Worm (Caenorhabditis elegans): ENCODE measurements around the gene puf-6.

puf-6 gene

DNA sequence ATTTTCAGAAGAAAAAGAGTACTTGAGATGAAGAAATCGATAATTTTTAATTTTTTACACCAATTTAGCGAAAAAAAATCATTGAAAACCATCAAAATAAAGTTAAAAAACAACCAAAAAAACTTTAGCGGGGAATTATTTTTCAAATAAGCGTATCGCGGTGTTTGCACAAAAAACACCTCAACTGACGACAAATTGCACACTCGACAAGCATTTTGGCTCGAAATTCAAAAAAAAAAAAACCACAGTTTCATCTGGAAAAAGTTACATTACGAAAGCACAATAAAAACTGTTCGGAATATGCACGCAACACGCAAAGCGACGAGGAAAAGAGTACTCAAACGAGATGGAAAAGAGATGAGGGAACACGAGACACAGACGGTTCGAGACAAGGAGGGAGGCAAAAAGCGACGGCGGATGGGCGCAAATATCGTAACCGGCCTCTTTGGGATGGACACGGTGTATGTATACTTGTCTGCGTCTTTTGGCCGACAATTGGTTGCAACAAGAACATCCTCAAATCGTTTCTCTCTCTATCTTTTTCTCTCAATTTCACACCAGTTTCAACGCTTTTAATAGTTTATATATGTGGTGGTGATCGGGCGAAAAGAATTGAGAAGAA lies 12.6 kb downstream of the puf-6 start (continued):
- peak in 1 of 2 experiments; percentile 60 for TF ChIP-seq mdl-1 (tag; optimal IDR thresholded peaks at IDR 0.05)
- no peak for TF ChIP-seq C34B4.2 (tag; optimal IDR thresholded peaks at IDR 0.05)
- TF ChIP-seq sptf-1 (tag; optimal IDR thresholded peaks at IDR 0.05) = no peak

ce11 chrII:13030051-13030437 lies 13.2 kb downstream of the puf-6 start:
- TF ChIP-seq lin-14 (GFP tag; optimal IDR thresholded peaks at IDR 0.05) = peak; percentile 13
- TF ChIP-seq unc-62 (GFP tag; optimal IDR thresholded peaks at IDR 0.05) = no peak
- TF ChIP-seq isw-1 (GFP tag; IDR thresholded peaks at IDR 0.05) = no peak

ce11 chrII:13029290-13030050 lies 13.8 kb downstream of the puf-6 start:
- TF ChIP-seq elt-3 (tag; optimal IDR thresholded peaks at IDR 0.05) (peak in 1 of 6 experiments; percentile 44), fkh-10 (GFP tag; optimal IDR thresholded peaks at IDR 0.05) (no peak), hpl-2 (GFP tag; optimal IDR thresholded peaks at IDR 0.05) (no peak), rnt-1 (tag; optimal IDR thresholded peaks at IDR 0.05) (peak; percentile 18), nhr-20 (tag; optimal IDR thresholded peaks at IDR 0.05) (no peak), nhr-11 (tag; optimal IDR thresholded peaks at IDR 0.05) (no peak), nhr-28 (tag; optimal IDR thresholded peaks at IDR 0.05) (no peak), ztf-11 (tag; optimal IDR thresholded peaks at IDR 0.05) (no peak), pag-3 (tag; optimal IDR thresholded peaks at IDR 0.05; ENCODE audit: borderline replicate concordance, insufficient read depth) (no peak), mab-9 (GFP tag; IDR thresholded peaks at IDR 0.05) (no peak), zag-1 (tag; optimal IDR thresholded peaks at IDR 0.05) (no peak), snu-23 (GFP tag; optimal IDR thresholded peaks at IDR 0.05) (no peak), snpc-4 (tag; optimal IDR thresholded peaks at IDR 0.05) (no peak), hlh-4 (tag; optimal IDR thresholded peaks at IDR 0.05) (no peak), lsy-2 (tag; optimal IDR thresholded peaks at IDR 0.05) (no peak), dsc-1 (tag; optimal IDR thresholded peaks at IDR 0.05) (no peak), nhr-76 (tag; optimal IDR thresholded peaks at IDR 0.05) (no peak), nhr-85 (tag) (peak; percentile 77), efl-1 (optimal IDR thresholded peaks at IDR 0.05) (no peak), efl-1 (GFP tag; optimal IDR thresholded peaks at IDR 0.05 in 1 of 2) (peak in 1 of 2 experiments; percentile 89), lin-14 (GFP tag; optimal IDR thresholded peaks at IDR 0.05) (peak; percentile 31), ceh-82 (tag; optimal IDR thresholded peaks at IDR 0.05) (no peak), xbp-1 (tag; optimal IDR thresholded peaks at IDR 0.05) (no peak), fos-1 (tag; optimal IDR thresholded peaks at IDR 0.05) (no peak), mep-1 (tag; optimal IDR thresholded peaks at IDR 0.05) (peak; percentile 39), lin-39 (tag; optimal IDR thresholded peaks at IDR 0.05) (no peak), ceh-90 (tag; optimal IDR thresholded peaks at IDR 0.05) (no peak), alr-1 (tag; optimal IDR thresholded peaks at IDR 0.05; ENCODE audit: borderline replicate concordance) (no peak), nhr-47 (tag; optimal IDR thresholded peaks at IDR 0.05) (no peak), skn-1 (tag; optimal IDR thresholded peaks at IDR 0.05) (no peak), unc-98 (GFP tag; IDR thresholded peaks at IDR 0.05) (no peak), blmp-1 (tag; optimal IDR thresholded peaks at IDR 0.05) (peak; percentile 39), egl-13 (tag; optimal IDR thresholded peaks at IDR 0.05) (no peak), C34B4.2 (tag; optimal IDR thresholded peaks at IDR 0.05) (no peak)
